Fruit fly (Drosophila melanogaster): ENCODE data around the gene CG12121.

The CG12121 gene

dm6 chrX:9193604-9194003 is 38.6 kb downstream of the CG12121 start, which contains the start of gene CG12106 (continued):
- no peak for TF ChIP-seq cato (GFP tag; optimal IDR thresholded peaks at IDR 0.05; ENCODE audit: borderline replicate concordance)
- TF ChIP-seq tgo (GFP tag; IDR thresholded peaks at IDR 0.05), result peak; percentile 62; the same call in 2 of the 3 replicates
- TF ChIP-seq CG12659 (GFP tag; optimal IDR thresholded peaks at IDR 0.05), result peak; percentile 48
- no peak for TF ChIP-seq gfzf (GFP tag; optimal IDR thresholded peaks at IDR 0.05)
- peak; percentile 20 for TF ChIP-seq CG13123 (GFP tag; optimal IDR thresholded peaks at IDR 0.05)
- TF ChIP-seq CG5953 (GFP tag; IDR thresholded peaks at IDR 0.05), result no peak
- TF ChIP-seq Trl (optimal IDR thresholded peaks at IDR 0.05), result no peak
- peak; percentile 39 for TF ChIP-seq Trl (GFP tag; optimal IDR thresholded peaks at IDR 0.05)
- no peak for TF ChIP-seq CG42726 (GFP tag; IDR thresholded peaks at IDR 0.05; ENCODE audit: partially characterized antibody)
- TF ChIP-seq CG7357 (GFP tag; IDR thresholded peaks at IDR 0.05), result peak; percentile 32; the same call in 1 of the 3 replicates
- TF ChIP-seq sd (tag; optimal IDR thresholded peaks at IDR 0.05), result no peak
- peak; percentile 51 for TF ChIP-seq ind (GFP tag; optimal IDR thresholded peaks at IDR 0.05)
- no peak for TF ChIP-seq CG6813 (GFP tag; optimal IDR thresholded peaks at IDR 0.05)
- TF ChIP-seq Dfd (GFP tag; optimal IDR thresholded peaks at IDR 0.05), result no peak
- no peak for TF ChIP-seq CG9797 (GFP tag; optimal IDR thresholded peaks at IDR 0.05)
- TF ChIP-seq H2.0 (GFP tag; IDR thresholded peaks at IDR 0.05), result no peak; the same call in 1 of the 2 replicates
- peak; percentile 23 for TF ChIP-seq CG4617 (GFP tag; optimal IDR thresholded peaks at IDR 0.05; ENCODE audit: borderline replicate concordance)
- no peak; the same call in none of the 2 replicates for TF ChIP-seq Ptx1 (GFP tag; IDR thresholded peaks at IDR 0.05)
- peak; percentile 26 for TF ChIP-seq CG1602 (GFP tag; optimal IDR thresholded peaks at IDR 0.05)
- peak; percentile 99 for TF ChIP-seq CG17186 (GFP tag; optimal IDR thresholded peaks at IDR 0.05)
- TF ChIP-seq Eip74EF (GFP tag; optimal IDR thresholded peaks at IDR 0.05), result no peak
- TF ChIP-seq CoRest (tag; optimal IDR thresholded peaks at IDR 0.05), result peak; percentile 63
- no peak for TF ChIP-seq CkIIα-i1 (GFP tag; IDR thresholded peaks at IDR 0.05)
- TF ChIP-seq chif (GFP tag; optimal IDR thresholded peaks at IDR 0.05), result peak in 1 of 2 experiments; percentile 14
- TF ChIP-seq gcm (GFP tag; optimal IDR thresholded peaks at IDR 0.05), result no peak
- TF ChIP-seq CG2120 (GFP tag; optimal IDR thresholded peaks at IDR 0.05), result peak; percentile 74
- TF ChIP-seq dmrt11E (tag; optimal IDR thresholded peaks at IDR 0.05), result peak; percentile 9
- TF ChIP-seq sens-2 (GFP tag; IDR thresholded peaks at IDR 0.05), result no peak
- TF ChIP-seq CG9215 (GFP tag; IDR thresholded peaks at IDR 0.05), result no peak; the same call in 1 of the 2 replicates
- no peak for TF ChIP-seq Hand (GFP tag; optimal IDR thresholded peaks at IDR 0.05)
- TF ChIP-seq CG3726 (GFP tag; IDR thresholded peaks at IDR 0.05), result no peak
- TF ChIP-seq chm (GFP tag; IDR thresholded peaks at IDR 0.05), result no peak
- TF ChIP-seq CG33557 (GFP tag; optimal IDR thresholded peaks at IDR 0.05), result peak; percentile 31
- TF ChIP-seq CG3838 (GFP tag; optimal IDR thresholded peaks at IDR 0.05), result no peak
- TF ChIP-seq Dad (GFP tag; optimal IDR thresholded peaks at IDR 0.05), result no peak
- peak; percentile 55 for TF ChIP-seq nmo (GFP tag; optimal IDR thresholded peaks at IDR 0.05)
- TF ChIP-seq lov (optimal IDR thresholded peaks at IDR 0.05), result no peak
- TF ChIP-seq lov (GFP tag; IDR thresholded peaks at IDR 0.05), result no peak
- no peak for TF ChIP-seq Nf-YB (GFP tag; optimal IDR thresholded peaks at IDR 0.05)
- peak; percentile 53; the same call in 1 of the 2 replicates for TF ChIP-seq CG7372 (GFP tag; IDR thresholded peaks at IDR 0.05)
- no peak for TF ChIP-seq CG17612 (GFP tag; IDR thresholded peaks at IDR 0.05)
- peak; percentile 36; the same call in 1 of the 2 replicates for TF ChIP-seq CG10366 (GFP tag; IDR thresholded peaks at IDR 0.05)
- peak; percentile 1 for TF ChIP-seq CG12219 (GFP tag; optimal IDR thresholded peaks at IDR 0.05)
- TF ChIP-seq CG13624 (GFP tag; optimal IDR thresholded peaks at IDR 0.05), result peak; percentile 6
- no peak for TF ChIP-seq CG4707 (GFP tag; optimal IDR thresholded peaks at IDR 0.05)
- TF ChIP-seq sisA (GFP tag; IDR thresholded peaks at IDR 0.05), result no peak
- TF ChIP-seq chinmo (GFP tag; IDR thresholded peaks at IDR 0.05; ENCODE audit: partially characterized antibody), result no peak
- no peak for TF ChIP-seq caup (GFP tag; optimal IDR thresholded peaks at IDR 0.05; ENCODE audit: severe bottlenecking)
- no peak for TF ChIP-seq CG2202 (tag; optimal IDR thresholded peaks at IDR 0.05)
- no peak for TF ChIP-seq ci (GFP tag; IDR thresholded peaks at IDR 0.05)
- TF ChIP-seq klu (GFP tag; IDR thresholded peaks at IDR 0.05), result no peak

All from whole organism, embryonic.